Worm (Caenorhabditis elegans): Measurements from ENCODE around the gene F14F8.9.

The F14F8.9 gene

ce11 chrV:16638204-16638603 is 30.2 kb downstream of the F14F8.9 start, which contains the start of gene srw-76:
Gene srw-76, minus strand, starts transcription at chrV:16638304.
- TF ChIP-seq pqm-1 (tag; optimal IDR thresholded peaks at IDR 0.05) (no peak), unc-98 (GFP tag; IDR thresholded peaks at IDR 0.05) (no peak), blmp-1 (tag; optimal IDR thresholded peaks at IDR 0.05) (no peak), nhr-71 (tag; optimal IDR thresholded peaks at IDR 0.05) (no peak), nhr-84 (tag; optimal IDR thresholded peaks at IDR 0.05) (no peak), nhr-85 (tag) (no peak), C16A3.4 (tag; optimal IDR thresholded peaks at IDR 0.05) (no peak), zag-1 (tag; optimal IDR thresholded peaks at IDR 0.05) (no peak), alr-1 (tag; optimal IDR thresholded peaks at IDR 0.05; ENCODE audit: borderline replicate concordance) (no peak), unc-130 (tag; optimal IDR thresholded peaks at IDR 0.05) (no peak), hlh-4 (tag; optimal IDR thresholded peaks at IDR 0.05) (no peak), pag-3 (tag; optimal IDR thresholded peaks at IDR 0.05; ENCODE audit: borderline replicate concordance, insufficient read depth) (no peak), snpc-4 (tag; optimal IDR thresholded peaks at IDR 0.05) (no peak), mdl-1 (tag; optimal IDR thresholded peaks at IDR 0.05) (no peak), xbp-1 (tag; optimal IDR thresholded peaks at IDR 0.05) (no peak), nhr-11 (tag; optimal IDR thresholded peaks at IDR 0.05) (no peak), ceh-8 (GFP tag; optimal IDR thresholded peaks at IDR 0.05) (no peak), isw-1 (GFP tag; IDR thresholded peaks at IDR 0.05) (no peak), ztf-11 (tag; optimal IDR thresholded peaks at IDR 0.05) (no peak)

- TF ChIP-seq lir-3 (tag; optimal IDR thresholded peaks at IDR 0.05; ENCODE audit: poor library complexity): no peak
- no peak for TF ChIP-seq mab-9 (GFP tag; IDR thresholded peaks at IDR 0.05)
- TF ChIP-seq ceh-90 (tag; optimal IDR thresholded peaks at IDR 0.05): no peak
- no peak for TF ChIP-seq isw-1 (GFP tag; IDR thresholded peaks at IDR 0.05)
- TF ChIP-seq egl-13 (tag; optimal IDR thresholded peaks at IDR 0.05): no peak
- TF ChIP-seq elt-2 (tag; optimal IDR thresholded peaks at IDR 0.05): peak; percentile 54
- no peak for TF ChIP-seq nhr-71 (tag; optimal IDR thresholded peaks at IDR 0.05)
Measured at ce11 chrV:16635911-16636310, 32.5 kb downstream of the F14F8.9 start, which contains the start of gene mltn-11. Gene mltn-11, plus strand, starts transcription at chrV:16636186.

ce11 chrV:16629600-16629999 is 38.8 kb downstream of the F14F8.9 start, which contains the start of gene srd-21:
Gene srd-21, plus strand, starts transcription at chrV:16629900.
- TF ChIP-seq mab-9 (GFP tag; IDR thresholded peaks at IDR 0.05) (no peak), nhr-237 (tag; optimal IDR thresholded peaks at IDR 0.05) (no peak), ceh-63 (GFP tag; optimal IDR thresholded peaks at IDR 0.05) (no peak), tbx-2 (tag; optimal IDR thresholded peaks at IDR 0.05) (no peak), lin-14 (GFP tag; optimal IDR thresholded peaks at IDR 0.05) (no peak)

- no peak for TF ChIP-seq mep-1 (tag; optimal IDR thresholded peaks at IDR 0.05)
- TF ChIP-seq lir-3 (tag; optimal IDR thresholded peaks at IDR 0.05; ENCODE audit: poor library complexity): no peak
- TF ChIP-seq hlh-17 (GFP tag; optimal IDR thresholded peaks at IDR 0.05; ENCODE audit: borderline replicate concordance): no peak
- TF ChIP-seq aly-2 (tag; optimal IDR thresholded peaks at IDR 0.05): no peak
- no peak for TF ChIP-seq ets-5 (GFP tag; IDR thresholded peaks at IDR 0.05)
Measured at ce11 chrV:16628991-16629390, 39.4 kb downstream of the F14F8.9 start, which contains the start of gene W06G6.2. Gene W06G6.2, plus strand, starts transcription at chrV:16629291.

- no peak for TF ChIP-seq dpl-1 (GFP tag; optimal IDR thresholded peaks at IDR 0.05)
- peak; percentile 3 for TF ChIP-seq tlp-1 (tag; optimal IDR thresholded peaks at IDR 0.05)
- peak; percentile 77 for TF ChIP-seq elt-2 (tag; optimal IDR thresholded peaks at IDR 0.05)
Measured at ce11 chrV:16627962-16628361, 40.4 kb downstream of the F14F8.9 start, which contains the start of gene oac-53. Gene oac-53, minus strand, starts transcription at chrV:16627970.
